Worm (Caenorhabditis elegans) whole organism, early embryonic: Measurements from ENCODE around the gene oac-52.

Experiments
- F13C5.2 ChIP-seq: sonication (generic microtip); optimal IDR thresholded peaks from 2 replicates; lab custom pipeline; 2017; ENCODE audit warnings: mild to moderate bottlenecking, missing genetic modification characterization, inconsistent platforms, missing compliant biosample characterization
- aly-1 ChIP-seq: sonication (generic microtip); optimal IDR thresholded peaks from 2 replicates; lab custom pipeline; 2016; ENCODE audit warnings: missing genetic modification characterization, missing compliant biosample characterization
- ama-1 ChIP-seq: fragments of 150-350 bp; optimal IDR thresholded peaks from 2 replicates; lab custom pipeline; 2014
- ceh-13 ChIP-seq: fragments of 200-800 bp; sonication (Bioruptor generic); optimal IDR thresholded peaks from 2 replicates; lab custom pipeline; 2018; ENCODE audit warnings: mild to moderate bottlenecking, missing genetic modification characterization, missing compliant biosample characterization
- ceh-36 ChIP-seq: sonication (generic microtip); optimal IDR thresholded peaks from 2 replicates; lab custom pipeline; 2016; ENCODE audit warnings: missing genetic modification characterization, inconsistent platforms, missing compliant biosample characterization
- ets-7 ChIP-seq: sonication (generic microtip); optimal IDR thresholded peaks from 2 replicates; lab custom pipeline; 2016; ENCODE audit warnings: missing genotype, missing genetic modification characterization, missing compliant biosample characterization
- flt-1 ChIP-seq: fragments of 200-800 bp; sonication (Bioruptor generic); IDR thresholded peaks from 2 replicates; pipeline ENCODE4 v1.3.6; 2022; ENCODE audit warnings: missing genetic modification characterization, missing compliant biosample characterization
- hmbx-1 ChIP-seq: sonication (generic microtip); optimal IDR thresholded peaks from 2 replicates; lab custom pipeline; 2016; ENCODE audit warnings: mild to moderate bottlenecking, missing genetic modification characterization, missing compliant biosample characterization
- hmg-4 ChIP-seq: fragments of 200-800 bp; sonication (Bioruptor generic); optimal IDR thresholded peaks from 2 replicates; lab custom pipeline; 2018; ENCODE audit warnings: mild to moderate bottlenecking, missing genetic modification characterization, missing compliant biosample characterization
- hnd-1 ChIP-seq: sonication (generic microtip); optimal IDR thresholded peaks from 2 replicates; lab custom pipeline; 2016; ENCODE audit warnings: missing genetic modification characterization, missing compliant biosample characterization
- pes-1 ChIP-seq: fragments of 200-800 bp; sonication (Bioruptor generic); IDR thresholded peaks from 2 replicates; pipeline ENCODE4 v1.3.6; 2022; ENCODE audit warnings: missing genetic modification reagents, missing genetic modification characterization, missing compliant biosample characterization
- sea-1 ChIP-seq: fragments of 200-800 bp; sonication (Bioruptor generic); conservative IDR thresholded peaks from 2 replicates; pipeline ENCODE4 v1.3.6; 2022; ENCODE audit warnings: missing genetic modification characterization, missing compliant biosample characterization
- tbx-11 ChIP-seq: fragments of 200-800 bp; sonication (Bioruptor generic); IDR thresholded peaks from 2 replicates; pipeline ENCODE4 v1.3.6; 2022; ENCODE audit warnings: missing genetic modification characterization, missing compliant biosample characterization
- tra-4 ChIP-seq: sonication (generic microtip); optimal IDR thresholded peaks from 2 replicates; lab custom pipeline; 2017; ENCODE audit warnings: missing genetic modification characterization, missing compliant biosample characterization

DNA sequence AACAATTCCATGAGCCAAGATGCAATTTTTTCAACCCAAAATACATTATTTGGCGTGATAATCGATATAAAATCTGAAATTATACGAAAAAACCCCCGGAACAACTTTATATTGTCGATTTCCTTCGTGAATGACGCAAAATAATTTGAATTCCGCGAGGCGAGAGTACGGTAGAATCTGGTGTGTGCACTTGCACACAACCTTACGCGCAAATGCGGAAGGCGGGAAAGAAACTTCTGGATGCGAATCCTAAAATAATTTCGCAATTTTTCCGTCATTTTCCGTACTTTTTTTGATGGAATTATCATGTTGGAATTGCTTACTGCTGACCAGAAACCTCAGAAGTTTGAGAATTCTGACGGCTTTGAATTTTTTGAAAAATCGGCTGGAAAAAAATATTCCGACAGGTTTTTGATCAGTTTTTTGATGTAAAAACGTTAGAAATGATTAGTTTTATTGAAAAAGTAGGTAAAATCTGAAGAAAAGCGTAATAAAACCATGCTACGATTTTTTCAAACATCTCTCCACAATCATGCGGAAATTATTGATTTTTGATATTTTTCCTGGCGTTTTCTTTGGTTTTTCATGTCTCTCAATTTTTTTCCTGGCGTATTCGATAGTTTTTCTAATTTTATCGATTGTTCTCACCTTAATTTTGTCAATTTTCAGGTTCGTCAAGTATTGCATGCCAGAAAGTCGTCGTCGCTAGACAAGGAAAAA is 39.0 kb downstream of the oac-52 start, which contains the start of gene set-9:
- TF ChIP-seq ceh-13 (no peak), ama-1 (lab: Kevin White, UChicago) (no peak), hmg-4 (GFP tag; lab: Kevin White, UChicago) (no peak), ceh-36 (tag; lab: Kevin White, UChicago) (no peak), pes-1 (GFP tag; lab: Robert Waterston, UW) (no peak), ets-7 (no peak), tbx-11 (GFP tag; lab: Robert Waterston, UW) (no peak), aly-1 (tag; lab: Kevin White, UChicago) (no peak), F13C5.2 (no peak), tra-4 (no peak), flt-1 (no peak), sea-1 (no peak), hmbx-1 (no peak), hnd-1 (tag; lab: Kevin White, UChicago) (no peak)
